In genomic region chrX:21045448-21045941, dm6 we compare ENCODE assay signal across 1 fruit fly cellular context.
TF ChIP-seq lines count a peak whose summit lies in the region.

No protein-coding gene starts in this region.

TF ChIP-seq in whole organism, embryonic, 481 proteins besides CTCF, POLR2A, EP300 and RAD21 (continued from another document):
- TF ChIP-seq Doc3 (GFP tag; IDR thresholded peaks at IDR 0.05; lab: Robert Waterston, UW; ENCODE audit: partially characterized antibody) (no peak), CG34422 (GFP tag; IDR thresholded peaks at IDR 0.05; lab: Robert Waterston, UW) (no peak), pnt (GFP tag; optimal IDR thresholded peaks at IDR 0.05; lab: Kevin White, UChicago) (no peak), ci (GFP tag; IDR thresholded peaks at IDR 0.05; lab: Robert Waterston, UW) (0 out of 3 replicates have a peak, but pooled peaks have one; percentile 20), Dek (tag; optimal IDR thresholded peaks at IDR 0.05; lab: Kevin White, UChicago) (no peak), Six4 (GFP tag; optimal IDR thresholded peaks at IDR 0.05; lab: Kevin White, UChicago) (no peak), CG16863 (GFP tag; optimal IDR thresholded peaks at IDR 0.05; lab: Kevin White, UChicago) (no peak), CG9727 (GFP tag; optimal IDR thresholded peaks at IDR 0.05; lab: Kevin White, UChicago) (no peak), Antp (GFP tag; optimal IDR thresholded peaks at IDR 0.05; lab: Kevin White, UChicago) (no peak), Nf-YC (tag; optimal IDR thresholded peaks at IDR 0.05; lab: Kevin White, UChicago) (no peak), sna (GFP tag; IDR thresholded peaks at IDR 0.05; lab: Robert Waterston, UW; ENCODE audit: partially characterized antibody) (no peak), TFAM (GFP tag; optimal IDR thresholded peaks at IDR 0.05; lab: Kevin White, UChicago) (no peak), Oaz (GFP tag; IDR thresholded peaks at IDR 0.05; lab: Robert Waterston, UW) (no peak), CG11695 (GFP tag; IDR thresholded peaks at IDR 0.05; lab: Robert Waterston, UW) (0 out of 3 replicates have a peak, but pooled peaks have one; percentile 18), zf30C (GFP tag; optimal IDR thresholded peaks at IDR 0.05; lab: Kevin White, UChicago) (peak; percentile 32), CG4404 (GFP tag; IDR thresholded peaks at IDR 0.05; lab: Robert Waterston, UW) (no peak), p53 (GFP tag; optimal IDR thresholded peaks at IDR 0.05; lab: Kevin White, UChicago) (no peak), gsb (GFP tag; IDR thresholded peaks at IDR 0.05; lab: Robert Waterston, UW) (no peak), CG16815 (GFP tag; optimal IDR thresholded peaks at IDR 0.05; lab: Kevin White, UChicago) (no peak), B-H2 (GFP tag; optimal IDR thresholded peaks at IDR 0.05; lab: Kevin White, UChicago) (no peak), crc (GFP tag; optimal IDR thresholded peaks at IDR 0.05; lab: Kevin White, UChicago) (no peak), Med (GFP tag; lab: Kevin White, UChicago) (peak; percentile 50), Ets65A (GFP tag; lab: Kevin White, UChicago) (no peak), her (GFP tag; optimal IDR thresholded peaks at IDR 0.05; lab: Kevin White, UChicago) (no peak), sisA (GFP tag; IDR thresholded peaks at IDR 0.05; lab: Robert Waterston, UW) (no peak), CG4424 (GFP tag; optimal IDR thresholded peaks at IDR 0.05; lab: Kevin White, UChicago) (no peak), lola (GFP tag; optimal IDR thresholded peaks at IDR 0.05; lab: Kevin White, UChicago) (peak in 1 of 3 experiments; percentile 8), croc (GFP tag; conservative IDR thresholded peaks at IDR 0.05; lab: Robert Waterston, UW) (no peak), CG3838 (GFP tag; optimal IDR thresholded peaks at IDR 0.05; lab: Kevin White, UChicago) (no peak), sd (tag; optimal IDR thresholded peaks at IDR 0.05; lab: Kevin White, UChicago) (peak; percentile 14), aop (GFP tag; IDR thresholded peaks at IDR 0.05; lab: Robert Waterston, UW) (no peak), HLH54F (GFP tag; optimal IDR thresholded peaks at IDR 0.05; lab: Kevin White, UChicago) (no peak), Hey (tag; optimal IDR thresholded peaks at IDR 0.05; lab: Kevin White, UChicago) (no peak)
